Fruit fly (Drosophila melanogaster) whole organism, embryonic: Measurements from ENCODE around the gene CG33489.

Experiments
- ATbp ChIP-seq: fragments of 200-800 bp; sonication (Bioruptor generic); optimal IDR thresholded peaks from 2 replicates; lab custom pipeline; 2017; ENCODE audit warnings: missing biosample characterization, mild to moderate bottlenecking, missing genetic modification characterization, missing genetic modification reagents
- Aef1 ChIP-seq: fragments of 200-800 bp; sonication (Bioruptor generic); IDR thresholded peaks from 3 replicates; pipeline ENCODE4 v1.3.6; 2022; ENCODE audit warnings: missing biosample characterization, missing genetic modification characterization
- B-H1 ChIP-seq: fragments of 200-800 bp; sonication (Bioruptor generic); IDR thresholded peaks from 3 replicates; pipeline ENCODE4 v1.3.6; 2022; ENCODE audit warnings: missing biosample characterization, missing genetic modification characterization
- Bdp1 ChIP-seq: fragments of 200-800 bp; sonication (Bioruptor generic); optimal IDR thresholded peaks from 3 replicates; lab custom pipeline; 2016; ENCODE audit warnings: missing biosample characterization, missing genetic modification characterization
- Blimp-1 ChIP-seq: fragments of 200-800 bp; sonication (Bioruptor generic); optimal IDR thresholded peaks from 3 replicates; lab custom pipeline; 2018; ENCODE audit warnings: missing biosample characterization, missing genetic modification characterization, mild to moderate bottlenecking, moderate library complexity, missing genetic modification reagents
- BtbVII ChIP-seq: fragments of 200-800 bp; sonication (Bioruptor generic); optimal IDR thresholded peaks from 3 replicates; lab custom pipeline; 2017; ENCODE audit warnings: missing biosample characterization, mild to moderate bottlenecking, missing genetic modification characterization
- Bteb2 ChIP-seq: fragments of 200-800 bp; sonication (Bioruptor generic); optimal IDR thresholded peaks from 2 replicates; lab custom pipeline; 2016; ENCODE audit warnings: missing biosample characterization, missing genetic modification characterization
- CG10147 ChIP-seq: fragments of 200-800 bp; sonication (Bioruptor generic); optimal IDR thresholded peaks from 2 replicates; lab custom pipeline; 2019; ENCODE audit warnings: missing biosample characterization, mild to moderate bottlenecking, missing genetic modification characterization, moderate library complexity
- CG10979 ChIP-seq: fragments of 200-800 bp; sonication (Bioruptor generic); optimal IDR thresholded peaks from 2 replicates; lab custom pipeline; 2018; ENCODE audit warnings: missing biosample characterization, mild to moderate bottlenecking, missing genetic modification characterization, moderate library complexity
- CG14441 ChIP-seq: fragments of 200-800 bp; sonication (Bioruptor generic); IDR thresholded peaks from 2 replicates; pipeline ENCODE4 v1.3.6; 2022; ENCODE audit warnings: missing biosample characterization, missing genetic modification characterization
- CG31365 ChIP-seq: fragments of 200-800 bp; sonication (Bioruptor generic); optimal IDR thresholded peaks from 2 replicates; lab custom pipeline; 2018; ENCODE audit warnings: missing biosample characterization, mild to moderate bottlenecking, missing genetic modification characterization
- CG4282 ChIP-seq: fragments of 200-800 bp; sonication (Bioruptor generic); optimal IDR thresholded peaks from 2 replicates; lab custom pipeline; 2016; ENCODE audit warnings: missing biosample characterization, missing genetic modification characterization
- CG4820 ChIP-seq: fragments of 200-800 bp; sonication (Bioruptor generic); optimal IDR thresholded peaks from 3 replicates; lab custom pipeline; 2016; ENCODE audit warnings: missing biosample characterization, missing genetic modification characterization
- CG7839 ChIP-seq: fragments of 200-800 bp; sonication (Bioruptor generic); optimal IDR thresholded peaks from 3 replicates; lab custom pipeline; 2018; ENCODE audit warnings: missing biosample characterization, mild to moderate bottlenecking, missing genetic modification characterization, moderate library complexity
- CG7963 ChIP-seq: fragments of 200-800 bp; sonication (Bioruptor generic); IDR thresholded peaks from 3 replicates; pipeline ENCODE4 v1.3.6; 2022; ENCODE audit warnings: missing biosample characterization, missing genetic modification characterization; ENCODE audit not compliant: partially characterized antibody
- CG9727 ChIP-seq: fragments of 200-800 bp; sonication (Bioruptor generic); optimal IDR thresholded peaks from 3 replicates; lab custom pipeline; 2017; ENCODE audit warnings: missing biosample characterization, mild to moderate bottlenecking, missing genetic modification characterization
- Dbx ChIP-seq: fragments of 200-800 bp; sonication (Bioruptor generic); IDR thresholded peaks from 3 replicates; pipeline ENCODE4 v1.3.6; 2022; ENCODE audit warnings: missing biosample characterization, missing genetic modification characterization
- Dp ChIP-seq: fragments of 200-800 bp; sonication (Bioruptor generic); optimal IDR thresholded peaks from 2 replicates; lab custom pipeline; 2018; ENCODE audit warnings: missing biosample characterization, mild to moderate bottlenecking, missing genetic modification characterization, moderate library complexity
- Dref ChIP-seq: fragments of 200-800 bp; sonication (Bioruptor generic); IDR thresholded peaks from 2 replicates; pipeline ENCODE4 v1.3.6; 2022; ENCODE audit warnings: missing biosample characterization, missing genetic modification characterization
- HLH54F ChIP-seq: fragments of 200-800 bp; sonication (Bioruptor generic); optimal IDR thresholded peaks from 3 replicates; lab custom pipeline; 2016; ENCODE audit warnings: missing biosample characterization, missing genetic modification characterization
- HmgZ ChIP-seq: fragments of 200-800 bp; sonication (Bioruptor generic); optimal IDR thresholded peaks from 2 replicates; lab custom pipeline; 2018; ENCODE audit warnings: missing biosample characterization, mild to moderate bottlenecking, missing genetic modification characterization
- NC2α ChIP-seq: fragments of 200-800 bp; sonication (Bioruptor generic); optimal IDR thresholded peaks from 2 replicates; lab custom pipeline; 2016; ENCODE audit warnings: missing biosample characterization, missing genetic modification characterization
- Nf-YC ChIP-seq: fragments of 200-800 bp; optimal IDR thresholded peaks from 3 replicates; lab custom pipeline; 2019; ENCODE audit warnings: missing biosample characterization, mild to moderate bottlenecking, missing genetic modification characterization, moderate library complexity
- Optix ChIP-seq: fragments of 200-800 bp; sonication (Bioruptor generic); IDR thresholded peaks from 3 replicates; pipeline ENCODE4 v1.3.6; 2022; ENCODE audit warnings: missing biosample characterization, missing genetic modification characterization
- Scr ChIP-seq: fragments of 200-800 bp; sonication (Bioruptor generic); IDR thresholded peaks from 2 replicates; pipeline ENCODE4 v1.3.6; 2022; ENCODE audit warnings: missing biosample characterization, missing genetic modification characterization; ENCODE audit not compliant: partially characterized antibody
- aop ChIP-seq: fragments of 200-800 bp; sonication (Bioruptor generic); IDR thresholded peaks from 2 replicates; pipeline ENCODE4 v1.3.6; 2022; ENCODE audit warnings: missing biosample characterization, missing genetic modification characterization
- bab2 ChIP-seq: fragments of 200-800 bp; sonication (Bioruptor generic); optimal IDR thresholded peaks from 2 replicates; lab custom pipeline; 2016; ENCODE audit warnings: missing biosample characterization, missing genetic modification characterization
- caup ChIP-seq: fragments of 200-800 bp; sonication (Bioruptor generic); optimal IDR thresholded peaks from 3 replicates; lab custom pipeline; 2017; ENCODE audit warnings: missing biosample characterization, mild to moderate bottlenecking, missing genetic modification characterization, moderate library complexity; ENCODE audit not compliant: severe bottlenecking
- chif ChIP-seq, 2 experiments: fragments of 200-800 bp; sonication (Bioruptor generic); optimal IDR thresholded peaks; 3 replicates each; lab custom pipeline; 2016; ENCODE audit warnings: missing biosample characterization in 2 of 2, missing genetic modification characterization in 2 of 2
- chm ChIP-seq: fragments of 200-800 bp; sonication (Bioruptor generic); IDR thresholded peaks from 2 replicates; pipeline ENCODE4 v1.3.6; 2022; ENCODE audit warnings: missing biosample characterization, missing genetic modification characterization
- danr ChIP-seq: fragments of 200-800 bp; sonication (Bioruptor generic); IDR thresholded peaks from 2 replicates; pipeline ENCODE4 v1.3.6; 2022; ENCODE audit warnings: missing biosample characterization, missing genetic modification characterization
- dmrt11E ChIP-seq: fragments of 200-800 bp; sonication (Bioruptor generic); optimal IDR thresholded peaks from 3 replicates; lab custom pipeline; 2018; ENCODE audit warnings: missing biosample characterization, mild to moderate bottlenecking, missing genetic modification characterization, moderate library complexity
- emc ChIP-seq: fragments of 200-800 bp; sonication (Bioruptor generic); optimal IDR thresholded peaks from 2 replicates; lab custom pipeline; 2016; ENCODE audit warnings: missing biosample characterization, missing genetic modification characterization
- esg ChIP-seq: fragments of 200-800 bp; sonication (Bioruptor generic); conservative IDR thresholded peaks from 2 replicates; pipeline ENCODE4 v1.3.6; 2022; ENCODE audit warnings: missing biosample characterization, missing genetic modification characterization
- fu2 ChIP-seq: fragments of 200-800 bp; sonication (Bioruptor generic); optimal IDR thresholded peaks from 2 replicates; lab custom pipeline; 2016; ENCODE audit warnings: missing biosample characterization, missing genetic modification characterization
- gro ChIP-seq: fragments of 200-800 bp; sonication (Bioruptor generic); optimal IDR thresholded peaks from 2 replicates; lab custom pipeline; 2016; ENCODE audit warnings: missing biosample characterization, missing genetic modification characterization
- hbn ChIP-seq: fragments of 200-800 bp; sonication (Bioruptor generic); IDR thresholded peaks from 2 replicates; pipeline ENCODE4 v1.3.6; 2022; ENCODE audit warnings: missing biosample characterization, missing genetic modification characterization; ENCODE audit not compliant: partially characterized antibody
- jing ChIP-seq: fragments of 200-800 bp; sonication (Bioruptor generic); optimal IDR thresholded peaks from 2 replicates; lab custom pipeline; 2018; ENCODE audit warnings: missing biosample characterization, mild to moderate bottlenecking, missing genetic modification characterization
- kah ChIP-seq: fragments of 200-800 bp; sonication (Bioruptor generic); optimal IDR thresholded peaks from 2 replicates; lab custom pipeline; 2018; ENCODE audit warnings: missing biosample characterization, mild to moderate bottlenecking, missing genetic modification characterization
- lola ChIP-seq, 3 experiments: fragments of >200 bp in 2 of 3; fragments of 200-800 bp in 1 of 3; sonication (Bioruptor generic) in 1 of 3; optimal IDR thresholded peaks; 2 replicates each; lab custom pipeline; 2017 to 2019; ENCODE audit warnings: missing biosample characterization in 3 of 3, missing genetic modification characterization in 3 of 3, mild to moderate bottlenecking in 1 of 3, moderate library complexity in 1 of 3
- nerfin-2 ChIP-seq: fragments of 200-800 bp; sonication (Bioruptor generic); IDR thresholded peaks from 2 replicates; pipeline ENCODE4 v1.3.6; 2022; ENCODE audit warnings: missing biosample characterization, missing genetic modification characterization; ENCODE audit not compliant: partially characterized antibody
- sens ChIP-seq: fragments of 200-800 bp; sonication (Bioruptor generic); peaks from one replicate; lab custom pipeline; 2016; ENCODE audit warnings: missing biosample characterization, missing genetic modification characterization
- seq ChIP-seq: fragments of 200-800 bp; sonication (Bioruptor generic); IDR thresholded peaks from 2 replicates; pipeline ENCODE4 v1.3.6; 2022; ENCODE audit warnings: missing biosample characterization, missing genetic modification characterization
- slou ChIP-seq: fragments of 200-800 bp; sonication (Bioruptor generic); optimal IDR thresholded peaks from 3 replicates; lab custom pipeline; 2016; ENCODE audit warnings: missing biosample characterization, missing genetic modification characterization
- stwl ChIP-seq: fragments of 200-800 bp; sonication (Bioruptor generic); optimal IDR thresholded peaks from 3 replicates; lab custom pipeline; 2018; ENCODE audit warnings: missing biosample characterization, mild to moderate bottlenecking, missing genetic modification characterization, moderate library complexity
- tll ChIP-seq, 2 experiments: fragments of 200-800 bp in 1 of 2; fragments of >200 bp in 1 of 2; sonication (Bioruptor generic) in 1 of 2; optimal IDR thresholded peaks; 2 replicates each; lab custom pipeline; 2017 to 2019; ENCODE audit warnings: missing biosample characterization in 2 of 2, missing genetic modification characterization in 2 of 2, mild to moderate bottlenecking in 1 of 2, moderate library complexity in 1 of 2
- trem ChIP-seq: fragments of 200-800 bp; optimal IDR thresholded peaks from 3 replicates; lab custom pipeline; 2019; ENCODE audit warnings: missing biosample characterization, mild to moderate bottlenecking, missing genetic modification characterization, moderate library complexity
- tup ChIP-seq: fragments of 200-800 bp; sonication (Bioruptor generic); optimal IDR thresholded peaks from 2 replicates; lab custom pipeline; 2016; ENCODE audit warnings: missing biosample characterization, mild to moderate bottlenecking, missing genetic modification characterization, moderate library complexity

CG33489 gene

DNA sequence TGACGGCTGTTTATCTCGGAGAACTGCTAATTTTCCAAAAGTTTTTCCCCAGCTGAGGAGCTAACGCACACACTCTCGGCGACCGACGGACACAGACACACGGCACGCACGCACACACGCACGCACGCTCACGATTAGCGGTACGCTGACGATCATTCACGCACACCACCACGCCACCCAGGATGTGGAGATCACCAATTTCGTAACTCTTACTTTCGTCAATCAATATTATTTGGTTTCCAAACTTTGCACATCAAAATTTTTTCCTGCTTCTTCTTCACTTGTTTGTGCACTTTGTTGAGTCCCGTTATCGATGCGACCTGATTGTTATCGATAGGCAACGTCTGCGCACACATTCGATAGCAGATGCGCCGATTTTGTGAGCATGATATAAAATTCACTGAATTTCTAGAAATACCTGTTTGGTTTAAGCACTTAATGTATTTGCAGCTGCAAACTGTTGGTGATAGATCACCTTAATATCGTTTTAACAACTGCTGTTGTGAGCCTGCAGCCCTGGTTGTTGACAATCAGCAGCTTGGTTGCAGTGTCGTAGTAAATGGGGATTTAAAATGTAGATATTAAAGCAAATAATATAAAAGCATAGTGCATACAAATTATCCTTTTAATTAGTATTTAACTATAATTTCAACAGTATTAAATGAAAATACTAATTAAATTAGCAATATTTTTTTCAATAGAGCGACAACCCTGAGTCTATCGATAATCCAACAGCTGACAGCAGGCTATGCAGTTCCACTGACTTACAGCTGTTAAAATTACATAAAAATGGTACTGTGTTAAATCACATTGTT, 14.7 kb downstream of the CG33489 start, which contains the start of the genes CG7394 and Mob2 (continued):
- peak; percentile 64 for TF ChIP-seq BtbVII (GFP tag; lab: Kevin White, UChicago)
- no peak for TF ChIP-seq aop (GFP tag; lab: Robert Waterston, UW)
- TF ChIP-seq Optix, result peak; percentile 75
- TF ChIP-seq CG7963 (GFP tag; lab: Robert Waterston, UW), result peak; percentile 53; the same call in 1 of the 3 replicates
- peak; percentile 93 for TF ChIP-seq CG9727
- TF ChIP-seq CG4820 (GFP tag; lab: Kevin White, UChicago), result peak; percentile 88
- TF ChIP-seq jing (GFP tag; lab: Kevin White, UChicago), result peak; percentile 75
- peak; percentile 81; the same call in 1 of the 2 replicates for TF ChIP-seq hbn
- peak; percentile 77 to 84 for TF ChIP-seq chif (GFP tag; optimal IDR thresholded peaks at IDR 0.05; lab: Kevin White, UChicago)
- TF ChIP-seq dmrt11E (tag; lab: Kevin White, UChicago), result peak; percentile 83
- TF ChIP-seq seq (GFP tag; lab: Robert Waterston, UW), result peak; percentile 85
- peak; percentile 76 for TF ChIP-seq Nf-YC
- TF ChIP-seq CG7839 (tag; lab: Kevin White, UChicago), result peak; percentile 92
- TF ChIP-seq CG10147, result peak; percentile 51
- TF ChIP-seq fu2, result peak; percentile 55
- peak; percentile 44 for TF ChIP-seq danr (GFP tag; lab: Robert Waterston, UW)
- peak; percentile 86 for TF ChIP-seq Scr
- peak; percentile 96 for TF ChIP-seq Dbx (GFP tag; lab: Robert Waterston, UW)
- peak in 1 of 3 experiments; percentile 85 for TF ChIP-seq lola (GFP tag; optimal IDR thresholded peaks at IDR 0.05; lab: Kevin White, UChicago)
- TF ChIP-seq nerfin-2, result peak; percentile 90
- peak; percentile 17 for TF ChIP-seq NC2α
- TF ChIP-seq stwl, result peak; percentile 92
- peak; percentile 80 for TF ChIP-seq esg (GFP tag; lab: Robert Waterston, UW)
- TF ChIP-seq CG4282 (GFP tag; lab: Kevin White, UChicago), result peak; percentile 49
- peak; percentile 81 for TF ChIP-seq HLH54F (GFP tag; lab: Kevin White, UChicago)
- TF ChIP-seq CG14441 (GFP tag; lab: Robert Waterston, UW), result peak; percentile 88
- peak; percentile 85 for TF ChIP-seq Bteb2
- TF ChIP-seq sens, result peak; percentile 97
- TF ChIP-seq bab2 (GFP tag; lab: Kevin White, UChicago), result peak; percentile 88
- TF ChIP-seq CG31365 (tag; lab: Kevin White, UChicago), result peak; percentile 57
- TF ChIP-seq Dp (GFP tag; lab: Kevin White, UChicago), result peak; percentile 25
- peak; percentile 75 for TF ChIP-seq Dref (GFP tag; lab: Robert Waterston, UW)
- TF ChIP-seq Bdp1, result peak; percentile 80
- peak; percentile 80 for TF ChIP-seq gro (GFP tag; lab: Kevin White, UChicago)
- TF ChIP-seq Aef1 (GFP tag; lab: Robert Waterston, UW), result peak; percentile 90
- TF ChIP-seq chm (GFP tag; lab: Robert Waterston, UW), result peak; percentile 76
- peak; percentile 85 for TF ChIP-seq B-H1 (GFP tag; lab: Robert Waterston, UW)
- peak; percentile 43 for TF ChIP-seq kah (GFP tag; lab: Kevin White, UChicago)
- peak; percentile 65 for TF ChIP-seq emc (GFP tag; lab: Kevin White, UChicago)
- TF ChIP-seq Blimp-1 (GFP tag; lab: Kevin White, UChicago), result peak; percentile 88
- TF ChIP-seq tll (GFP tag; optimal IDR thresholded peaks at IDR 0.05; lab: Kevin White, UChicago), result peak in 1 of 2 experiments; percentile 40
- TF ChIP-seq CG10979, result peak; percentile 85
- TF ChIP-seq caup (GFP tag; lab: Kevin White, UChicago), result peak; percentile 83
- peak; percentile 79 for TF ChIP-seq trem (tag; lab: Kevin White, UChicago)
- peak; percentile 86 for TF ChIP-seq tup
- peak; percentile 92 for TF ChIP-seq HmgZ (tag; lab: Kevin White, UChicago)
- peak; percentile 74 for TF ChIP-seq ATbp (GFP tag; lab: Kevin White, UChicago)
- TF ChIP-seq slou (GFP tag; lab: Kevin White, UChicago), result peak; percentile 88
